Fruit fly (Drosophila melanogaster) whole organism, embryonic: Measurements from ENCODE around the gene Vha55.

Experiments used
- Atf-2 ChIP-seq: fragments of 200-800 bp; sonication (Bioruptor generic); optimal IDR thresholded peaks from 2 replicates; lab custom pipeline; 2016; ENCODE audit warnings: missing biosample characterization, missing genetic modification characterization
- Bgb ChIP-seq: fragments of 200-800 bp; sonication (Bioruptor generic); IDR thresholded peaks from 2 replicates; pipeline ENCODE4 v1.3.6; 2022; ENCODE audit warnings: missing biosample characterization, missing genetic modification characterization; ENCODE audit not compliant: partially characterized antibody
- Blimp-1 ChIP-seq: fragments of 200-800 bp; sonication (Bioruptor generic); optimal IDR thresholded peaks from 3 replicates; lab custom pipeline; 2018; ENCODE audit warnings: missing biosample characterization, missing genetic modification characterization, mild to moderate bottlenecking, moderate library complexity, missing genetic modification reagents
- BtbVII ChIP-seq: fragments of 200-800 bp; sonication (Bioruptor generic); optimal IDR thresholded peaks from 3 replicates; lab custom pipeline; 2017; ENCODE audit warnings: missing biosample characterization, mild to moderate bottlenecking, missing genetic modification characterization
- C15 ChIP-seq: fragments of 200-800 bp; sonication (Bioruptor generic); IDR thresholded peaks from 3 replicates; pipeline ENCODE4 v1.3.6; 2022; ENCODE audit warnings: missing biosample characterization, missing genetic modification characterization
- CG10321 ChIP-seq: fragments of 200-800 bp; sonication (Bioruptor generic); IDR thresholded peaks from 2 replicates; pipeline ENCODE4 v1.3.6; 2022; ENCODE audit warnings: missing biosample characterization, missing genetic modification characterization
- CG10366 ChIP-seq: fragments of 200-800 bp; sonication (Bioruptor generic); IDR thresholded peaks from 2 replicates; pipeline ENCODE4 v1.3.6; 2022; ENCODE audit warnings: missing biosample characterization, missing genetic modification characterization
- CG10565 ChIP-seq: fragments of 200-800 bp; sonication (Bioruptor generic); optimal IDR thresholded peaks from 3 replicates; lab custom pipeline; 2016; ENCODE audit warnings: missing biosample characterization, mild to moderate bottlenecking, missing genetic modification characterization
- CG11085 ChIP-seq: fragments of 200-800 bp; sonication (Bioruptor generic); IDR thresholded peaks from 2 replicates; pipeline ENCODE4 v1.3.6; 2022; ENCODE audit warnings: missing biosample characterization, missing genetic modification characterization
- CG11398 ChIP-seq: fragments of 200-800 bp; sonication (Bioruptor generic); optimal IDR thresholded peaks from 2 replicates; lab custom pipeline; 2016; ENCODE audit warnings: missing biosample characterization, missing genetic modification characterization
- CG1233 ChIP-seq: fragments of 200-800 bp; sonication (Bioruptor generic); optimal IDR thresholded peaks from 4 replicates; lab custom pipeline; 2018; ENCODE audit warnings: missing biosample characterization, mild to moderate bottlenecking, missing genetic modification characterization
- CG12744 ChIP-seq: fragments of 200-800 bp; sonication (Bioruptor generic); optimal IDR thresholded peaks from 2 replicates; lab custom pipeline; 2016; ENCODE audit warnings: missing biosample characterization, missing genetic modification characterization
- CG13296 ChIP-seq: fragments of 200-800 bp; sonication (Bioruptor generic); optimal IDR thresholded peaks from 3 replicates; lab custom pipeline; 2018; ENCODE audit warnings: missing biosample characterization, mild to moderate bottlenecking, missing genetic modification characterization
- CG14441 ChIP-seq: fragments of 200-800 bp; sonication (Bioruptor generic); IDR thresholded peaks from 2 replicates; pipeline ENCODE4 v1.3.6; 2022; ENCODE audit warnings: missing biosample characterization, missing genetic modification characterization
- CG16815 ChIP-seq: fragments of 200-800 bp; sonication (Bioruptor generic); optimal IDR thresholded peaks from 3 replicates; lab custom pipeline; 2017; ENCODE audit warnings: missing biosample characterization, mild to moderate bottlenecking, missing genetic modification characterization
- CG17361 ChIP-seq: fragments of 200-800 bp; sonication (Bioruptor generic); IDR thresholded peaks from 3 replicates; pipeline ENCODE4 v1.3.6; 2022; ENCODE audit warnings: missing biosample characterization, missing genetic modification characterization
- CG2889 ChIP-seq: fragments of 200-800 bp; sonication (Bioruptor generic); IDR thresholded peaks from 3 replicates; pipeline ENCODE4 v1.3.6; 2022; ENCODE audit warnings: missing biosample characterization, missing genetic modification characterization
- CG3065 ChIP-seq: fragments of 200-800 bp; sonication (Bioruptor generic); optimal IDR thresholded peaks from 2 replicates; lab custom pipeline; 2016; ENCODE audit warnings: missing biosample characterization, missing genetic modification characterization
- CG32532 ChIP-seq: fragments of 200-800 bp; sonication (Bioruptor generic); IDR thresholded peaks from 2 replicates; pipeline ENCODE4 v1.3.6; 2022; ENCODE audit warnings: missing biosample characterization, missing genetic modification characterization
- CG32772 ChIP-seq: fragments of 200-800 bp; sonication (Bioruptor generic); IDR thresholded peaks from 2 replicates; pipeline ENCODE4 v1.3.6; 2022; ENCODE audit warnings: missing biosample characterization, missing genetic modification characterization
- CG5180 ChIP-seq: fragments of 200-800 bp; sonication (Bioruptor generic); optimal IDR thresholded peaks from 3 replicates; lab custom pipeline; 2017; ENCODE audit warnings: missing biosample characterization, missing genetic modification characterization, mild to moderate bottlenecking, moderate library complexity, missing genetic modification reagents
- CG6689 ChIP-seq: fragments of 200-800 bp; sonication (Bioruptor generic); IDR thresholded peaks from 2 replicates; pipeline ENCODE4 v1.3.6; 2022; ENCODE audit warnings: missing biosample characterization, missing genetic modification characterization
- CG6765 ChIP-seq: fragments of 200-800 bp; sonication (Bioruptor generic); optimal IDR thresholded peaks from 3 replicates; lab custom pipeline; 2017; ENCODE audit warnings: missing biosample characterization, mild to moderate bottlenecking, missing genetic modification characterization
- CG7271 ChIP-seq: fragments of 200-800 bp; sonication (Bioruptor generic); optimal IDR thresholded peaks from 2 replicates; lab custom pipeline; 2018; ENCODE audit warnings: missing biosample characterization, mild to moderate bottlenecking, missing genetic modification characterization, moderate library complexity
- CG7556 ChIP-seq: fragments of 200-800 bp; sonication (Bioruptor generic); optimal IDR thresholded peaks from 2 replicates; lab custom pipeline; 2017; ENCODE audit warnings: missing biosample characterization, mild to moderate bottlenecking, missing genetic modification characterization
- CG9215 ChIP-seq: fragments of 200-800 bp; sonication (Bioruptor generic); IDR thresholded peaks from 2 replicates; pipeline ENCODE4 v1.3.6; 2022; ENCODE audit warnings: missing biosample characterization, missing genetic modification characterization
- Fer2 ChIP-seq: fragments of 200-800 bp; sonication (Bioruptor generic); optimal IDR thresholded peaks from 2 replicates; lab custom pipeline; 2018; ENCODE audit warnings: missing biosample characterization, mild to moderate bottlenecking, missing genetic modification characterization, moderate library complexity
- Lim3 ChIP-seq: fragments of 200-800 bp; sonication (Bioruptor generic); IDR thresholded peaks from 2 replicates; pipeline ENCODE4 v1.3.6; 2022; ENCODE audit warnings: missing biosample characterization, missing genetic modification characterization
- Med ChIP-seq: fragments of 200-800 bp; sonication (Bioruptor generic); peaks from one replicate; lab custom pipeline; 2016; ENCODE audit warnings: missing biosample characterization, missing genetic modification characterization, mild to moderate bottlenecking, inconsistent platforms, moderate library complexity
- NK7.1 ChIP-seq: fragments of 200-800 bp; sonication (Bioruptor generic); optimal IDR thresholded peaks from 3 replicates; lab custom pipeline; 2016; ENCODE audit warnings: missing biosample characterization, missing genetic modification characterization
- Oli ChIP-seq: fragments of 200-800 bp; sonication (Bioruptor generic); optimal IDR thresholded peaks from 2 replicates; lab custom pipeline; 2018; ENCODE audit warnings: missing biosample characterization, mild to moderate bottlenecking, missing genetic modification characterization, moderate library complexity
- Sox102F ChIP-seq: fragments of 200-800 bp; sonication (Bioruptor generic); optimal IDR thresholded peaks from 2 replicates; lab custom pipeline; 2018; ENCODE audit warnings: missing biosample characterization, mild to moderate bottlenecking, missing genetic modification characterization, moderate library complexity
- Tbp ChIP-seq: fragments of >200 bp; optimal IDR thresholded peaks from 2 replicates; lab custom pipeline; 2018; ENCODE audit warnings: missing biosample characterization, missing genetic modification characterization
- Vsx1 ChIP-seq: fragments of 200-800 bp; sonication (Bioruptor generic); optimal IDR thresholded peaks from 2 replicates; lab custom pipeline; 2017; ENCODE audit warnings: missing biosample characterization, mild to moderate bottlenecking, missing genetic modification characterization, missing genetic modification reagents
- YL-1 ChIP-seq: fragments of 200-800 bp; sonication (Bioruptor generic); optimal IDR thresholded peaks from 3 replicates; lab custom pipeline; 2017; ENCODE audit warnings: missing biosample characterization, mild to moderate bottlenecking, missing genetic modification characterization
- cas ChIP-seq: fragments of 200-800 bp; sonication (Bioruptor generic); IDR thresholded peaks from 2 replicates; pipeline ENCODE4 v1.3.6; 2022; ENCODE audit warnings: missing biosample characterization, missing genetic modification characterization
- chn ChIP-seq: fragments of 200-800 bp; sonication (Bioruptor generic); optimal IDR thresholded peaks from 2 replicates; lab custom pipeline; 2016; ENCODE audit warnings: missing biosample characterization, missing genetic modification characterization
- crp ChIP-seq, 2 experiments: fragments of 200-800 bp; sonication (Bioruptor generic); optimal IDR thresholded peaks; 2 replicates in 1 of 2; 3 replicates in 1 of 2; lab custom pipeline; 2017; ENCODE audit warnings: missing biosample characterization in 2 of 2, missing genetic modification characterization in 2 of 2, mild to moderate bottlenecking in 1 of 2, moderate library complexity in 1 of 2
- da ChIP-seq: fragments of 200-800 bp; sonication (Bioruptor generic); optimal IDR thresholded peaks from 2 replicates; lab custom pipeline; 2016; ENCODE audit warnings: missing biosample characterization, missing genetic modification characterization
- dpn ChIP-seq, 2 experiments: fragments of 200-800 bp; sonication (Bioruptor generic); optimal IDR thresholded peaks; 3 replicates each; lab custom pipeline; 2016; ENCODE audit warnings: missing biosample characterization in 2 of 2, missing genetic modification characterization in 2 of 2
- fd64A ChIP-seq: fragments of 200-800 bp; sonication (Bioruptor generic); optimal IDR thresholded peaks from 3 replicates; lab custom pipeline; 2018; ENCODE audit warnings: missing biosample characterization, mild to moderate bottlenecking, missing genetic modification characterization
- grn ChIP-seq: fragments of 200-800 bp; sonication (Bioruptor generic); optimal IDR thresholded peaks from 3 replicates; lab custom pipeline; 2017; ENCODE audit warnings: missing biosample characterization, missing genetic modification characterization
- gsb ChIP-seq: fragments of 200-800 bp; sonication (Bioruptor generic); IDR thresholded peaks from 2 replicates; pipeline ENCODE4 v1.3.6; 2022; ENCODE audit warnings: missing biosample characterization, missing genetic modification characterization
- gt ChIP-seq: fragments of 200-800 bp; sonication (Bioruptor generic); IDR thresholded peaks from 2 replicates; pipeline ENCODE4 v1.3.6; 2022; ENCODE audit warnings: missing biosample characterization, missing genetic modification characterization
- jigr1 ChIP-seq: fragments of 200-800 bp; sonication (Bioruptor generic); IDR thresholded peaks from 3 replicates; pipeline ENCODE4 v1.3.6; 2022; ENCODE audit warnings: missing biosample characterization, missing genetic modification characterization
- lilli ChIP-seq: fragments of 200-800 bp; sonication (Bioruptor generic); optimal IDR thresholded peaks from 3 replicates; lab custom pipeline; 2016; ENCODE audit warnings: missing biosample characterization, missing genetic modification characterization
- odd ChIP-seq: fragments of 200-800 bp; sonication (Bioruptor generic); optimal IDR thresholded peaks from 2 replicates; lab custom pipeline; 2017; ENCODE audit warnings: missing biosample characterization, mild to moderate bottlenecking, missing genetic modification characterization
- pb ChIP-seq: fragments of 200-800 bp; sonication (Bioruptor generic); optimal IDR thresholded peaks from 3 replicates; lab custom pipeline; 2016; ENCODE audit warnings: missing biosample characterization, missing genetic modification characterization
- pum ChIP-seq: fragments of 200-800 bp; sonication (Bioruptor generic); optimal IDR thresholded peaks from 2 replicates; lab custom pipeline; 2016; ENCODE audit warnings: missing biosample characterization, missing genetic modification characterization
- ranshi ChIP-seq: fragments of 200-800 bp; sonication (Bioruptor generic); IDR thresholded peaks from 2 replicates; pipeline ENCODE4 v1.3.6; 2022; ENCODE audit warnings: missing biosample characterization, missing genetic modification characterization
- sisA ChIP-seq: fragments of 200-800 bp; sonication (Bioruptor generic); IDR thresholded peaks from 2 replicates; pipeline ENCODE4 v1.3.6; 2022; ENCODE audit warnings: missing biosample characterization, missing genetic modification characterization
- sqz ChIP-seq: fragments of 200-800 bp; sonication (Bioruptor generic); optimal IDR thresholded peaks from 3 replicates; lab custom pipeline; 2018; ENCODE audit warnings: missing biosample characterization, mild to moderate bottlenecking, missing genetic modification characterization
- tna ChIP-seq: fragments of 200-800 bp; sonication (Bioruptor generic); IDR thresholded peaks from 2 replicates; pipeline ENCODE4 v1.3.6; 2022; ENCODE audit warnings: missing biosample characterization, missing genetic modification characterization; ENCODE audit not compliant: partially characterized antibody

Gene Vha55

dm6 chr3R:12647954-12648353, 20.3 kb upstream of the Vha55 start, which contains the start of gene Dtg (continued):
- TF ChIP-seq Bgb (GFP tag; lab: Robert Waterston, UW) (no peak), Oli (tag; lab: Kevin White, UChicago) (no peak), odd (GFP tag; lab: Kevin White, UChicago) (peak; percentile 22), CG7271 (tag; lab: Kevin White, UChicago) (no peak), CG10366 (GFP tag; lab: Robert Waterston, UW) (no peak), grn (GFP tag; lab: Kevin White, UChicago) (no peak), sqz (GFP tag; lab: Kevin White, UChicago) (no peak), Atf-2 (GFP tag; lab: Kevin White, UChicago) (no peak), gt (GFP tag; lab: Robert Waterston, UW) (no peak), CG11085 (GFP tag; lab: Robert Waterston, UW) (no peak), CG5180 (GFP tag; lab: Kevin White, UChicago) (peak; percentile 34), pb (no peak), CG9215 (GFP tag; lab: Robert Waterston, UW) (no peak), CG10321 (no peak), NK7.1 (GFP tag; lab: Kevin White, UChicago) (no peak), CG10565 (no peak), CG3065 (GFP tag; lab: Kevin White, UChicago) (no peak), CG7556 (GFP tag; lab: Kevin White, UChicago) (no peak), ranshi (GFP tag; lab: Robert Waterston, UW) (no peak), tna (GFP tag; lab: Robert Waterston, UW) (no peak), crp (GFP tag; optimal IDR thresholded peaks at IDR 0.05; lab: Kevin White, UChicago) (peak in 1 of 2 experiments; percentile 14), gsb (no peak), CG12744 (GFP tag; lab: Kevin White, UChicago) (no peak), fd64A (GFP tag; lab: Kevin White, UChicago) (no peak), Blimp-1 (GFP tag; lab: Kevin White, UChicago) (no peak), jigr1 (GFP tag; lab: Robert Waterston, UW) (no peak), BtbVII (GFP tag; lab: Kevin White, UChicago) (no peak), Lim3 (GFP tag; lab: Robert Waterston, UW) (no peak), Fer2 (tag; lab: Kevin White, UChicago) (no peak), CG6689 (no peak), lilli (no peak), CG32772 (GFP tag; lab: Robert Waterston, UW) (no peak), CG11398 (GFP tag; lab: Kevin White, UChicago) (no peak), C15 (GFP tag; lab: Robert Waterston, UW) (no peak), CG17361 (GFP tag; lab: Robert Waterston, UW) (no peak), cas (no peak), CG1233 (GFP tag; lab: Kevin White, UChicago) (no peak), dpn (GFP tag; optimal IDR thresholded peaks at IDR 0.05; lab: Kevin White, UChicago) (no peak), CG32532 (GFP tag; lab: Robert Waterston, UW) (no peak), pum (GFP tag; lab: Kevin White, UChicago) (no peak), chn (GFP tag; lab: Kevin White, UChicago) (no peak), da (GFP tag; lab: Kevin White, UChicago) (peak; percentile 19), CG14441 (GFP tag; lab: Robert Waterston, UW) (no peak), Vsx1 (no peak), YL-1 (GFP tag; lab: Kevin White, UChicago) (no peak), CG6765 (GFP tag; lab: Kevin White, UChicago) (no peak), sisA (no peak), CG2889 (no peak), Med (GFP tag; lab: Kevin White, UChicago) (peak; percentile 77), Tbp (no peak), CG16815 (GFP tag; lab: Kevin White, UChicago) (no peak), Sox102F (no peak), CG13296 (GFP tag; lab: Kevin White, UChicago) (no peak)
